Fruit fly (Drosophila melanogaster) whole organism, embryonic: Measurements from ENCODE around the gene cl.
A peak's percentile ranks its signal among the peaks of the same experiment; 100 is the strongest.

Experiments
- Atf-2 ChIP-seq: fragments of 200-800 bp; sonication (Bioruptor generic); optimal IDR thresholded peaks from 2 replicates; lab custom pipeline; 2016; ENCODE audit warnings: missing biosample characterization, missing genetic modification characterization
- BtbVII ChIP-seq: fragments of 200-800 bp; sonication (Bioruptor generic); optimal IDR thresholded peaks from 3 replicates; lab custom pipeline; 2017; ENCODE audit warnings: missing biosample characterization, mild to moderate bottlenecking, missing genetic modification characterization
- C15 ChIP-seq: fragments of 200-800 bp; sonication (Bioruptor generic); IDR thresholded peaks from 3 replicates; pipeline ENCODE4 v1.3.6; 2022; ENCODE audit warnings: missing biosample characterization, missing genetic modification characterization
- CG11247 ChIP-seq: fragments of 200-800 bp; sonication (Bioruptor generic); IDR thresholded peaks from 2 replicates; pipeline ENCODE4 v1.3.6; 2022; ENCODE audit warnings: missing biosample characterization, missing genetic modification characterization
- CG11560 ChIP-seq: fragments of 200-800 bp; sonication (Bioruptor generic); IDR thresholded peaks from 3 replicates; pipeline ENCODE4 v1.3.6; 2022; ENCODE audit warnings: missing biosample characterization, missing genetic modification characterization
- CG12769 ChIP-seq: fragments of 200-800 bp; sonication (Bioruptor generic); optimal IDR thresholded peaks from 2 replicates; lab custom pipeline; 2019; ENCODE audit warnings: missing biosample characterization, mild to moderate bottlenecking, missing genetic modification characterization, moderate library complexity
- CG13424 ChIP-seq: fragments of 200-800 bp; sonication (Bioruptor generic); optimal IDR thresholded peaks from 2 replicates; lab custom pipeline; 2019; ENCODE audit warnings: missing biosample characterization, mild to moderate bottlenecking, missing genetic modification characterization, moderate library complexity
- CG17568 ChIP-seq: fragments of 200-800 bp; sonication (Bioruptor generic); optimal IDR thresholded peaks from 2 replicates; lab custom pipeline; 2018; ENCODE audit warnings: missing biosample characterization, mild to moderate bottlenecking, missing genetic modification characterization, moderate library complexity
- CG18011 ChIP-seq: fragments of 200-800 bp; sonication (Bioruptor generic); optimal IDR thresholded peaks from 2 replicates; lab custom pipeline; 2017; ENCODE audit warnings: missing biosample characterization, missing genetic modification characterization, mild to moderate bottlenecking, moderate library complexity, missing genotype
- CG1832 ChIP-seq: fragments of 200-800 bp; sonication (Bioruptor generic); optimal IDR thresholded peaks from 2 replicates; lab custom pipeline; 2017; ENCODE audit warnings: missing biosample characterization, mild to moderate bottlenecking, missing genetic modification characterization, inconsistent platforms
- CG18619 ChIP-seq: fragments of 200-800 bp; sonication (Bioruptor generic); optimal IDR thresholded peaks from 3 replicates; lab custom pipeline; 2017; ENCODE audit warnings: missing biosample characterization, mild to moderate bottlenecking, missing genetic modification characterization
- CG2712 ChIP-seq: fragments of 200-800 bp; optimal IDR thresholded peaks from 3 replicates; lab custom pipeline; 2019; ENCODE audit warnings: missing biosample characterization, mild to moderate bottlenecking, missing genetic modification characterization, moderate library complexity
- CG34422 ChIP-seq: fragments of 200-800 bp; sonication (Bioruptor generic); IDR thresholded peaks from 3 replicates; pipeline ENCODE4 v1.3.6; 2022; ENCODE audit warnings: missing biosample characterization, missing genetic modification characterization
- CG4617 ChIP-seq: fragments of 200-800 bp; sonication (Bioruptor generic); optimal IDR thresholded peaks from 3 replicates; lab custom pipeline; 2016; ENCODE audit warnings: missing biosample characterization, missing genetic modification characterization, borderline replicate concordance
- CG9797 ChIP-seq: fragments of 200-800 bp; sonication (Bioruptor generic); optimal IDR thresholded peaks from 3 replicates; lab custom pipeline; 2018; ENCODE audit warnings: missing biosample characterization, mild to moderate bottlenecking, missing genetic modification characterization
- CkIIα-i1 ChIP-seq: fragments of 200-800 bp; sonication (Bioruptor generic); IDR thresholded peaks from 2 replicates; pipeline ENCODE4 v1.3.6; 2022; ENCODE audit warnings: missing biosample characterization, missing genetic modification characterization
- CrebB ChIP-seq: fragments of 200-800 bp; sonication (Bioruptor generic); optimal IDR thresholded peaks from 3 replicates; lab custom pipeline; 2018; ENCODE audit warnings: missing biosample characterization, mild to moderate bottlenecking, missing genetic modification characterization
- D19A ChIP-seq: fragments of 200-800 bp; optimal IDR thresholded peaks from 3 replicates; lab custom pipeline; 2019; ENCODE audit warnings: missing biosample characterization, mild to moderate bottlenecking, missing genetic modification characterization, moderate library complexity
- Dll ChIP-seq: fragments of 200-800 bp; sonication (Bioruptor generic); IDR thresholded peaks from 4 replicates; pipeline ENCODE4 v1.3.6; 2022; ENCODE audit warnings: missing biosample characterization, missing genetic modification characterization; ENCODE audit not compliant: partially characterized antibody
- Drgx ChIP-seq: fragments of 200-800 bp; sonication (Bioruptor generic); IDR thresholded peaks from 2 replicates; pipeline ENCODE4 v1.3.6; 2022; ENCODE audit warnings: missing biosample characterization, missing genetic modification characterization
- NC2β ChIP-seq: fragments of 200-800 bp; sonication (Bioruptor generic); optimal IDR thresholded peaks from 2 replicates; lab custom pipeline; 2016; ENCODE audit warnings: missing biosample characterization, missing genetic modification characterization
- Nf-YA ChIP-seq: fragments of 200-800 bp; sonication (Bioruptor generic); IDR thresholded peaks from 2 replicates; pipeline ENCODE4 v1.3.6; 2022; ENCODE audit warnings: missing biosample characterization, missing genetic modification characterization
- Spps ChIP-seq: fragments of 200-800 bp; sonication (Bioruptor generic); optimal IDR thresholded peaks from 2 replicates; lab custom pipeline; 2018; ENCODE audit warnings: missing biosample characterization, mild to moderate bottlenecking, missing genetic modification characterization
- Tbp ChIP-seq: fragments of >200 bp; optimal IDR thresholded peaks from 2 replicates; lab custom pipeline; 2018; ENCODE audit warnings: missing biosample characterization, missing genetic modification characterization
- Vsx1 ChIP-seq: fragments of 200-800 bp; sonication (Bioruptor generic); optimal IDR thresholded peaks from 2 replicates; lab custom pipeline; 2017; ENCODE audit warnings: missing biosample characterization, mild to moderate bottlenecking, missing genetic modification characterization, missing genetic modification reagents
- al ChIP-seq: fragments of 200-800 bp; sonication (Bioruptor generic); IDR thresholded peaks from 2 replicates; pipeline ENCODE4 v1.3.6; 2022; ENCODE audit warnings: missing biosample characterization, missing genetic modification characterization
- ase ChIP-seq: fragments of 200-800 bp; sonication (Bioruptor generic); IDR thresholded peaks from 3 replicates; pipeline ENCODE4 v1.3.6; 2022; ENCODE audit warnings: missing biosample characterization, missing genetic modification characterization
- ash1 ChIP-seq: fragments of 200-800 bp; sonication (Bioruptor generic); optimal IDR thresholded peaks from 2 replicates; lab custom pipeline; 2018; ENCODE audit warnings: missing biosample characterization, mild to moderate bottlenecking, missing genetic modification characterization
- bsh ChIP-seq, 2 experiments: fragments of 200-800 bp; sonication (Bioruptor generic); optimal IDR thresholded peaks; 2 replicates each; lab custom pipeline; 2017 to 2018; ENCODE audit warnings: mild to moderate bottlenecking in 2 of 2, missing biosample characterization in 2 of 2, missing genetic modification characterization in 2 of 2, moderate library complexity in 1 of 2
- chif ChIP-seq, 2 experiments: fragments of 200-800 bp; sonication (Bioruptor generic); optimal IDR thresholded peaks; 3 replicates each; lab custom pipeline; 2016; ENCODE audit warnings: missing biosample characterization in 2 of 2, missing genetic modification characterization in 2 of 2
- dysf ChIP-seq: fragments of 200-800 bp; sonication (Bioruptor generic); IDR thresholded peaks from 3 replicates; pipeline ENCODE4 v1.3.6; 2022; ENCODE audit warnings: missing biosample characterization, missing genetic modification characterization
- emc ChIP-seq: fragments of 200-800 bp; sonication (Bioruptor generic); optimal IDR thresholded peaks from 2 replicates; lab custom pipeline; 2016; ENCODE audit warnings: missing biosample characterization, missing genetic modification characterization
- ftz-f1 ChIP-seq: fragments of 200-800 bp; sonication (Bioruptor generic); optimal IDR thresholded peaks from 2 replicates; lab custom pipeline; 2016; ENCODE audit warnings: missing biosample characterization, missing genetic modification characterization
- inv ChIP-seq: fragments of 200-800 bp; sonication (Bioruptor generic); IDR thresholded peaks from 2 replicates; pipeline ENCODE4 v1.3.6; 2022; ENCODE audit warnings: missing biosample characterization, missing genetic modification characterization; ENCODE audit not compliant: partially characterized antibody
- lmd ChIP-seq: fragments of 200-800 bp; sonication (Bioruptor generic); IDR thresholded peaks from 2 replicates; pipeline ENCODE4 v1.3.6; 2022; ENCODE audit warnings: missing biosample characterization, missing genetic modification characterization
- lola ChIP-seq, 3 experiments: fragments of >200 bp in 2 of 3; fragments of 200-800 bp in 1 of 3; sonication (Bioruptor generic) in 1 of 3; optimal IDR thresholded peaks; 2 replicates each; lab custom pipeline; 2017 to 2019; ENCODE audit warnings: missing biosample characterization in 3 of 3, missing genetic modification characterization in 3 of 3, mild to moderate bottlenecking in 1 of 3, moderate library complexity in 1 of 3
- org-1 ChIP-seq: fragments of 200-800 bp; sonication (Bioruptor generic); optimal IDR thresholded peaks from 2 replicates; lab custom pipeline; 2017; ENCODE audit warnings: missing biosample characterization, missing genetic modification characterization
- pan ChIP-seq, 4 experiments: fragments of >200 bp in 3 of 4; fragments of 200-800 bp in 1 of 4; sonication (Bioruptor generic) in 1 of 4; optimal IDR thresholded peaks in 3 of 4; IDR thresholded peaks in 1 of 4; 2 replicates each; pipeline versions ENCODE4 v1.3.6 to Lab custom; 2017 to 2022; ENCODE audit warnings: missing biosample characterization in 2 of 4, missing genetic modification characterization in 2 of 4, mixed read lengths in 1 of 4
- pfk ChIP-seq: fragments of 200-800 bp; sonication (Bioruptor generic); optimal IDR thresholded peaks from 2 replicates; lab custom pipeline; 2018; ENCODE audit warnings: missing biosample characterization, mild to moderate bottlenecking, missing genetic modification characterization, moderate library complexity
- prd ChIP-seq, 3 experiments: fragments of >200 bp in 2 of 3; fragments of 200-800 bp in 1 of 3; sonication (Bioruptor generic) in 1 of 3; optimal IDR thresholded peaks in 2 of 3; IDR thresholded peaks in 1 of 3; 2 replicates in 2 of 3; 3 replicates in 1 of 3; pipeline versions ENCODE4 v1.3.6 to Lab custom; 2017 to 2022; ENCODE audit warnings: missing biosample characterization in 1 of 3, missing genetic modification characterization in 1 of 3
- pros ChIP-seq: fragments of 200-800 bp; sonication (Bioruptor generic); optimal IDR thresholded peaks from 3 replicates; lab custom pipeline; 2019; ENCODE audit warnings: missing biosample characterization, mild to moderate bottlenecking, missing genetic modification characterization, moderate library complexity
- ro ChIP-seq: fragments of 200-800 bp; sonication (Bioruptor generic); IDR thresholded peaks from 2 replicates; pipeline ENCODE4 v1.3.6; 2022; ENCODE audit warnings: missing biosample characterization, missing genetic modification characterization
- sens-2 ChIP-seq: fragments of 200-800 bp; sonication (Bioruptor generic); IDR thresholded peaks from 2 replicates; pipeline ENCODE4 v1.3.6; 2022; ENCODE audit warnings: missing biosample characterization, missing genetic modification characterization
- sima ChIP-seq: fragments of 200-800 bp; sonication (Bioruptor generic); optimal IDR thresholded peaks from 2 replicates; lab custom pipeline; 2016; ENCODE audit warnings: missing biosample characterization, missing genetic modification characterization
- unc-4 ChIP-seq: fragments of 200-800 bp; sonication (Bioruptor generic); IDR thresholded peaks from 2 replicates; pipeline ENCODE4 v1.3.6; 2022; ENCODE audit warnings: missing biosample characterization, missing genetic modification characterization; ENCODE audit not compliant: partially characterized antibody
- vvl ChIP-seq: fragments of 200-800 bp; sonication (Bioruptor generic); IDR thresholded peaks from 2 replicates; pipeline ENCODE4 v1.3.6; 2022; ENCODE audit warnings: missing biosample characterization, missing genetic modification characterization
- wdn ChIP-seq: fragments of 200-800 bp; sonication (Bioruptor generic); IDR thresholded peaks from 2 replicates; pipeline ENCODE4 v1.3.6; 2022; ENCODE audit warnings: missing biosample characterization, missing genetic modification characterization
- zen ChIP-seq: fragments of 200-800 bp; sonication (Bioruptor generic); optimal IDR thresholded peaks from 3 replicates; lab custom pipeline; 2018; ENCODE audit warnings: missing biosample characterization, mild to moderate bottlenecking, missing genetic modification characterization, moderate library complexity

The cl gene

dm6 chr2L:5542944-5543515, 23.1 kb downstream of the cl start (continued):
- TF ChIP-seq prd (optimal IDR thresholded peaks at IDR 0.05; lab: Kevin White, UChicago) = no peak
- peak; percentile 57 for TF ChIP-seq prd (GFP tag; IDR thresholded peaks at IDR 0.05; lab: Robert Waterston, UW)
- no peak for TF ChIP-seq unc-4
- TF ChIP-seq CG13424 (tag; lab: Kevin White, UChicago) = peak; percentile 49
- TF ChIP-seq wdn (GFP tag; lab: Robert Waterston, UW) = peak; percentile 60
- no peak for TF ChIP-seq emc (GFP tag; lab: Kevin White, UChicago)
- no peak for TF ChIP-seq CG9797 (GFP tag; lab: Kevin White, UChicago)
- TF ChIP-seq CkIIα-i1 = no peak
- peak; percentile 1 for TF ChIP-seq ash1 (GFP tag; lab: Kevin White, UChicago)
- TF ChIP-seq Tbp (GFP tag; lab: Kevin White, UChicago) = no peak
- TF ChIP-seq NC2β (GFP tag; lab: Kevin White, UChicago) = no peak
- no peak for TF ChIP-seq pfk
- TF ChIP-seq Dll (GFP tag; lab: Robert Waterston, UW) = 0 out of 4 replicates have a peak, but pooled peaks have one; percentile 9
- no peak for TF ChIP-seq zen (tag; lab: Kevin White, UChicago)
- TF ChIP-seq CG17568 = no peak
- TF ChIP-seq CG18011 (GFP tag; lab: Kevin White, UChicago) = peak; percentile 14
- TF ChIP-seq CG4617 (GFP tag; lab: Kevin White, UChicago) = no peak
- peak; percentile 60 for TF ChIP-seq CG1832
- TF ChIP-seq al (GFP tag; lab: Robert Waterston, UW) = peak; percentile 30
- peak; percentile 71; the same call in 2 of the 3 replicates for TF ChIP-seq dysf (GFP tag; lab: Robert Waterston, UW)
- TF ChIP-seq ftz-f1 (GFP tag; lab: Kevin White, UChicago) = peak; percentile 37
- no peak for TF ChIP-seq BtbVII
- peak; percentile 36 for TF ChIP-seq CrebB (tag; lab: Kevin White, UChicago)
- peak; percentile 47 for TF ChIP-seq CG2712
- TF ChIP-seq chif (GFP tag; optimal IDR thresholded peaks at IDR 0.05; lab: Kevin White, UChicago) = peak in 1 of 2 experiments; percentile 11
- no peak for TF ChIP-seq CG11247 (GFP tag; lab: Robert Waterston, UW)
- TF ChIP-seq CG34422 (GFP tag; lab: Robert Waterston, UW) = peak; percentile 86
- no peak for TF ChIP-seq ro (GFP tag; lab: Robert Waterston, UW)
- TF ChIP-seq CG12769 = no peak
- no peak for TF ChIP-seq pan (optimal IDR thresholded peaks at IDR 0.05; lab: Kevin White, UChicago)
- TF ChIP-seq pan (GFP tag; optimal IDR thresholded peaks at IDR 0.05 in 1 of 2, IDR thresholded peaks at IDR 0.05 in 1 of 2) = peak in 1 of 2 experiments; percentile 44
- peak; percentile 63 for TF ChIP-seq D19A (tag; lab: Kevin White, UChicago)
- TF ChIP-seq Atf-2 (GFP tag; lab: Kevin White, UChicago) = no peak
- TF ChIP-seq vvl (GFP tag; lab: Robert Waterston, UW) = peak; percentile 79
- TF ChIP-seq Spps (tag; lab: Kevin White, UChicago) = no peak
- no peak for TF ChIP-seq sima (GFP tag; lab: Kevin White, UChicago)
- TF ChIP-seq inv (GFP tag; lab: Robert Waterston, UW) = no peak
- TF ChIP-seq C15 (GFP tag; lab: Robert Waterston, UW) = no peak
- peak; percentile 30 for TF ChIP-seq org-1 (GFP tag; lab: Kevin White, UChicago)
- no peak for TF ChIP-seq sens-2 (GFP tag; lab: Robert Waterston, UW)
- peak; percentile 38; the same call in 1 of the 2 replicates for TF ChIP-seq lmd (GFP tag; lab: Robert Waterston, UW)
- no peak for TF ChIP-seq lola (GFP tag; optimal IDR thresholded peaks at IDR 0.05; lab: Kevin White, UChicago)
- peak; percentile 68 for TF ChIP-seq Drgx
- no peak for TF ChIP-seq CG11560 (tag; lab: Robert Waterston, UW)
- no peak for TF ChIP-seq pros
- peak; percentile 31 for TF ChIP-seq CG18619
- TF ChIP-seq Vsx1 (GFP tag; lab: Kevin White, UChicago) = no peak
- peak in 1 of 2 experiments; percentile 55 for TF ChIP-seq bsh (GFP tag; optimal IDR thresholded peaks at IDR 0.05; lab: Kevin White, UChicago)
- no peak for TF ChIP-seq Nf-YA
- peak; percentile 42; the same call in 1 of the 3 replicates for TF ChIP-seq ase (GFP tag; lab: Robert Waterston, UW)
